Fruit fly (Drosophila melanogaster) whole organism, pupa: ENCODE measurements around the gene FucT6.

Source experiments
- CG10348 ChIP-seq: fragments of 200-800 bp; sonication (Bioruptor generic); IDR thresholded peaks from 2 replicates; pipeline ENCODE4 v1.3.6; 2022; ENCODE audit warnings: missing biosample characterization, missing genetic modification characterization
- CG12605 ChIP-seq: fragments of 200-800 bp; sonication (Bioruptor generic); IDR thresholded peaks from 2 replicates; pipeline ENCODE4 v1.3.6; 2022; ENCODE audit warnings: missing biosample characterization, missing genetic modification characterization
- CG13204 ChIP-seq: fragments of 200-800 bp; sonication (Bioruptor generic); optimal IDR thresholded peaks from 2 replicates; lab custom pipeline; 2018; ENCODE audit warnings: missing biosample characterization, mild to moderate bottlenecking, missing genetic modification characterization, moderate library complexity
- CG14655 ChIP-seq: fragments of 200-800 bp; sonication (Bioruptor generic); optimal IDR thresholded peaks from 3 replicates; lab custom pipeline; 2017; ENCODE audit warnings: mild to moderate bottlenecking, missing biosample characterization, missing genetic modification reagents, missing genetic modification characterization
- CG15710 ChIP-seq: fragments of 200-800 bp; sonication (Bioruptor generic); optimal IDR thresholded peaks from 2 replicates; lab custom pipeline; 2018; ENCODE audit warnings: missing biosample characterization, mild to moderate bottlenecking, missing genetic modification characterization, moderate library complexity
- CG17806 ChIP-seq: fragments of 200-800 bp; sonication (Bioruptor generic); optimal IDR thresholded peaks from 2 replicates; lab custom pipeline; 2018; ENCODE audit warnings: missing biosample characterization, mild to moderate bottlenecking, missing genetic modification characterization, moderate library complexity
- CG32121 ChIP-seq: fragments of 200-800 bp; sonication (Bioruptor generic); IDR thresholded peaks from 2 replicates; pipeline ENCODE4 v1.3.6; 2022; ENCODE audit warnings: missing biosample characterization, missing genetic modification characterization
- CG34367 ChIP-seq: fragments of 200-800 bp; sonication (Bioruptor generic); optimal IDR thresholded peaks from 2 replicates; lab custom pipeline; 2018; ENCODE audit warnings: missing biosample characterization, mild to moderate bottlenecking, missing genetic modification characterization
- CG4496 ChIP-seq: fragments of 200-800 bp; sonication (Bioruptor generic); IDR thresholded peaks from 3 replicates; pipeline ENCODE4 v1.3.6; 2022; ENCODE audit warnings: missing biosample characterization, missing genetic modification characterization
- CG8159 ChIP-seq: fragments of 200-800 bp; sonication (Bioruptor generic); optimal IDR thresholded peaks from 3 replicates; lab custom pipeline; 2018; ENCODE audit warnings: missing biosample characterization, mild to moderate bottlenecking, missing genetic modification characterization, moderate library complexity
- CG8301 ChIP-seq: fragments of 200-800 bp; sonication (Bioruptor generic); optimal IDR thresholded peaks from 2 replicates; lab custom pipeline; 2018; ENCODE audit warnings: missing biosample characterization, mild to moderate bottlenecking, missing genetic modification characterization
- CG9948 ChIP-seq: fragments of 200-800 bp; sonication (Bioruptor generic); optimal IDR thresholded peaks from 2 replicates; lab custom pipeline; 2018; ENCODE audit warnings: missing biosample characterization, mild to moderate bottlenecking, missing genetic modification characterization, moderate library complexity
- D1 ChIP-seq: fragments of 200-800 bp; sonication (Bioruptor generic); optimal IDR thresholded peaks from 2 replicates; lab custom pipeline; 2018; ENCODE audit warnings: missing biosample characterization, mild to moderate bottlenecking, missing genetic modification characterization, moderate library complexity
- EcR ChIP-seq: fragments of 200-800 bp; sonication (Bioruptor generic); optimal IDR thresholded peaks from 3 replicates; lab custom pipeline; 2019; ENCODE audit warnings: missing biosample characterization, missing genetic modification characterization, mild to moderate bottlenecking, moderate library complexity, missing genetic modification reagents
- Ets98B ChIP-seq: fragments of 200-800 bp; sonication (Bioruptor generic); IDR thresholded peaks from 2 replicates; pipeline ENCODE4 v1.3.6; 2022; ENCODE audit warnings: missing biosample characterization, missing genetic modification characterization
- Pif1A ChIP-seq: fragments of 200-800 bp; sonication (Bioruptor generic); optimal IDR thresholded peaks from 3 replicates; lab custom pipeline; 2016; ENCODE audit warnings: missing biosample characterization, missing genetic modification characterization
- Pif1B ChIP-seq: fragments of 200-800 bp; sonication (Bioruptor generic); optimal IDR thresholded peaks from 3 replicates; lab custom pipeline; 2016; ENCODE audit warnings: missing biosample characterization, missing genetic modification characterization
- Snoo ChIP-seq: fragments of 200-800 bp; sonication (Bioruptor generic); optimal IDR thresholded peaks from 3 replicates; lab custom pipeline; 2017; ENCODE audit warnings: missing biosample characterization, mild to moderate bottlenecking, missing genetic modification characterization, inconsistent platforms
- fd96Ca ChIP-seq: fragments of 200-800 bp; sonication (Bioruptor generic); IDR thresholded peaks from 3 replicates; pipeline ENCODE4 v1.3.6; 2022; ENCODE audit warnings: missing biosample characterization, missing genetic modification characterization
- gl ChIP-seq: fragments of 200-800 bp; sonication (Bioruptor generic); optimal IDR thresholded peaks from 2 replicates; lab custom pipeline; 2018; ENCODE audit warnings: missing biosample characterization, mild to moderate bottlenecking, missing genetic modification characterization
- rn ChIP-seq: fragments of 200-800 bp; sonication (Bioruptor generic); IDR thresholded peaks from 2 replicates; pipeline ENCODE4 v1.3.6; 2022; ENCODE audit warnings: missing biosample characterization, missing genetic modification characterization

FucT6 gene

DNA sequence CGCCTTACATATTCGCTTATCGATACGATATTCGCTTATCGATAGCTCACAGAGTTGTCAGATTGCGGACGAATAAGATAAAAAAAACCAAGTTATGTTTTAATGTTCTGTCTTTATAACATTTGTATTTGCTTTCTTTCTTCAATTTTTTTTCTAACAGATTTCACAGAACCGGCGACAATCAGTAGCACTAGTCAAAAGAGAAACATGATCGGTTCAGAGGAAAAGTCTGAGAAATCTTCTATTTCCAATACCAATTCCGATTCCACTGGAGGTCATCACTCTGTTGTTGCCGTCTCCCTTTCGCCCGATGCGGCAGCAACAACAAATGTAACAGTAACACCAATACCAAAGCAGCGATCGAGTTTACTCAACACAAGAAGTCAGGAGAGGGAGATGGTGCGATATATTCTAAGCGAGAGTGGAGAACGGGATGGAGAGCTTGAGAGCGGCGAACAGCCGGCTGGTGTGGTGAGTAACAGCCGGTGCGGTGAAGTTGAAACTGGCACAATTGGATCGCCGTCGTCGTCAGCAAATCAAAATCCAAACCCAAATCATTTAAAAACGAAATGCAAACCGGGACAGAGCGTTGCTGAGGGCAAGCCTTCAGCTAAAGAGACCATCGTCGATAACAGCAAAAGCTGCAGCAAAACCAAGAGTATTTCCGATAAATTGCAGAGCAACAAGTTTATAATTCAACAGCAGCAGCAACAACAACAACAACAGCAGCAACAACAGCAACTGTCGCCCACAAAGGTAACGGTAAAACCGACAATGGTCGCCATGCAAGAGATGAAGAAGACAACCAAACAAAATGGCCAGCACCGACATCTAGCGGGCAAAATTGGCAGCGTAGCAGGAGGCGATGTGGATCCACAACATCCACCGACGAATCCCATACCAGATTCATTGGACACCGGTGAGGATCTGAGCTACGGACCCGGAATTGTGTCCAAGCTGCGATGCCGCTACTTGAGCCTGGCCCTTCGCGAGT, 27.9 kb downstream of the FucT6 start:
- TF ChIP-seq gl (no peak), CG13204 (GFP tag; lab: Kevin White, UChicago) (peak; percentile 42), CG15710 (tag; lab: Kevin White, UChicago) (peak; percentile 64), CG4496 (GFP tag; lab: Robert Waterston, UW) (peak; percentile 43; the same call in 1 of the 3 replicates), CG10348 (GFP tag; lab: Robert Waterston, UW) (no peak), CG14655 (peak; percentile 54), Pif1A (GFP tag; lab: Kevin White, UChicago) (peak; percentile 55), D1 (tag; lab: Kevin White, UChicago) (peak; percentile 6), Snoo (tag; lab: Kevin White, UChicago) (peak; percentile 37), CG32121 (GFP tag; lab: Robert Waterston, UW) (0 out of 2 replicates have a peak, but pooled peaks have one; percentile 7), CG8159 (tag; lab: Kevin White, UChicago) (peak; percentile 47), rn (no peak; the same call in 1 of the 2 replicates), CG9948 (tag; lab: Kevin White, UChicago) (peak; percentile 21), CG34367 (tag; lab: Kevin White, UChicago) (peak; percentile 16), CG17806 (peak; percentile 39), fd96Ca (GFP tag; lab: Robert Waterston, UW) (peak; percentile 68; the same call in 2 of the 3 replicates), EcR (GFP tag; lab: Kevin White, UChicago) (peak; percentile 99), CG8301 (tag; lab: Kevin White, UChicago) (peak; percentile 24), Ets98B (GFP tag; lab: Robert Waterston, UW) (peak; percentile 33), CG12605 (peak; percentile 10; the same call in 1 of the 2 replicates), Pif1B (GFP tag; lab: Kevin White, UChicago) (peak; percentile 11)

- no peak for TF ChIP-seq CG32121 (GFP tag; lab: Robert Waterston, UW)
- TF ChIP-seq fd96Ca (GFP tag; lab: Robert Waterston, UW), result no peak
- TF ChIP-seq Pif1A (GFP tag; lab: Kevin White, UChicago), result no peak
- 0 out of 2 replicates have a peak, but pooled peaks have one; percentile 12 for TF ChIP-seq Ets98B (GFP tag; lab: Robert Waterston, UW)
- no peak for TF ChIP-seq D1 (tag; lab: Kevin White, UChicago)
- no peak for TF ChIP-seq gl
- no peak for TF ChIP-seq CG12605
Measured at dm6 chrX:11680405-11680804, 29.3 kb downstream of the FucT6 start.

dm6 chrX:11679461-11679860, 30.3 kb downstream of the FucT6 start:
- TF ChIP-seq CG4496 (GFP tag; lab: Robert Waterston, UW), result peak; percentile 55; the same call in 1 of the 3 replicates
- TF ChIP-seq CG32121 (GFP tag; lab: Robert Waterston, UW), result no peak
- no peak for TF ChIP-seq CG15710 (tag; lab: Kevin White, UChicago)
- TF ChIP-seq Ets98B (GFP tag; lab: Robert Waterston, UW), result peak; percentile 15; the same call in 1 of the 2 replicates
- TF ChIP-seq CG12605, result no peak

dm6 chrX:11678539-11679040, 31.2 kb downstream of the FucT6 start, which contains the start of the genes Vlet and bif:
Gene Vlet (minus strand): TSS chrX:11678589.
Gene bif (plus strand): TSS chrX:11678970.
- TF ChIP-seq Pif1A (GFP tag; lab: Kevin White, UChicago) (no peak), gl (no peak), CG34367 (tag; lab: Kevin White, UChicago) (peak; percentile 50), CG17806 (peak; percentile 36), fd96Ca (GFP tag; lab: Robert Waterston, UW) (peak; percentile 64; the same call in 1 of the 3 replicates), CG32121 (GFP tag; lab: Robert Waterston, UW) (0 out of 2 replicates have a peak, but pooled peaks have one; percentile 37), CG14655 (no peak), CG15710 (tag; lab: Kevin White, UChicago) (peak; percentile 47), CG8159 (tag; lab: Kevin White, UChicago) (peak; percentile 57), Pif1B (GFP tag; lab: Kevin White, UChicago) (peak; percentile 59), CG13204 (GFP tag; lab: Kevin White, UChicago) (no peak), EcR (GFP tag; lab: Kevin White, UChicago) (no peak), CG12605 (no peak), rn (no peak), Ets98B (GFP tag; lab: Robert Waterston, UW) (no peak; the same call in 1 of the 2 replicates), D1 (tag; lab: Kevin White, UChicago) (peak; percentile 69), CG8301 (tag; lab: Kevin White, UChicago) (peak; percentile 30), Snoo (tag; lab: Kevin White, UChicago) (peak; percentile 48), CG4496 (GFP tag; lab: Robert Waterston, UW) (0 out of 3 replicates have a peak, but pooled peaks have one; percentile 17), CG9948 (tag; lab: Kevin White, UChicago) (peak; percentile 58), CG10348 (GFP tag; lab: Robert Waterston, UW) (no peak)

dm6 chrX:11664058-11664457, 45.7 kb downstream of the FucT6 start:
- TF ChIP-seq gl (no peak), CG8159 (tag; lab: Kevin White, UChicago) (peak; percentile 53), Snoo (tag; lab: Kevin White, UChicago) (no peak), Pif1A (GFP tag; lab: Kevin White, UChicago) (peak; percentile 21), CG10348 (GFP tag; lab: Robert Waterston, UW) (no peak), CG4496 (GFP tag; lab: Robert Waterston, UW) (peak; percentile 75), EcR (GFP tag; lab: Kevin White, UChicago) (no peak), D1 (tag; lab: Kevin White, UChicago) (no peak), Ets98B (GFP tag; lab: Robert Waterston, UW) (peak; percentile 41; the same call in 1 of the 2 replicates), CG9948 (tag; lab: Kevin White, UChicago) (peak; percentile 10), CG13204 (GFP tag; lab: Kevin White, UChicago) (no peak), fd96Ca (GFP tag; lab: Robert Waterston, UW) (peak; percentile 67; the same call in 2 of the 3 replicates), CG34367 (tag; lab: Kevin White, UChicago) (peak; percentile 50), rn (no peak), CG8301 (tag; lab: Kevin White, UChicago) (peak; percentile 16), Pif1B (GFP tag; lab: Kevin White, UChicago) (peak; percentile 37), CG15710 (tag; lab: Kevin White, UChicago) (peak; percentile 48), CG12605 (peak; percentile 55; the same call in 1 of the 2 replicates), CG32121 (GFP tag; lab: Robert Waterston, UW) (no peak), CG14655 (peak; percentile 40), CG17806 (peak; percentile 36)
